Worm (Caenorhabditis elegans) whole organism, mixed stage, embryonic: ENCODE data around the gene F18E3.10.

ENCODE experiments used
- elt-1 ChIP-seq: sonication (generic microtip); optimal IDR thresholded peaks from 2 replicates; lab custom pipeline; 2017; ENCODE audit warnings: missing genetic modification characterization, mild to moderate bottlenecking, missing compliant biosample characterization, antibody characterized with exemption, moderate library complexity, borderline replicate concordance; ENCODE audit not compliant: insufficient read depth
- ham-2 ChIP-seq: fragments of 200-800 bp; sonication (Bioruptor generic); optimal IDR thresholded peaks from 2 replicates; lab custom pipeline; 2018; ENCODE audit warnings: mild to moderate bottlenecking, missing genetic modification characterization, missing compliant biosample characterization
- hlh-1 ChIP-seq: fragments of 150-350 bp; optimal IDR thresholded peaks from 2 replicates; lab custom pipeline; 2014; ENCODE audit warnings: missing biosample characterization, missing genetic modification reagents, missing genetic modification characterization
- lin-32 ChIP-seq: fragments of 200-800 bp; sonication (Bioruptor generic); optimal IDR thresholded peaks from 2 replicates; lab custom pipeline; 2018; ENCODE audit warnings: mild to moderate bottlenecking, missing genetic modification characterization, missing compliant biosample characterization
- mep-1 ChIP-seq: fragments of 150-350 bp; optimal IDR thresholded peaks from 2 replicates; lab custom pipeline; 2017; ENCODE audit warnings: missing biosample characterization, missing genetic modification reagents, missing genetic modification characterization, inconsistent platforms
- nhr-12 ChIP-seq: fragments of 150-350 bp; optimal IDR thresholded peaks from 2 replicates; lab custom pipeline; 2014; ENCODE audit warnings: missing biosample characterization, missing genetic modification characterization
- nhr-237 ChIP-seq: fragments of 150-350 bp; optimal IDR thresholded peaks from 2 replicates; lab custom pipeline; 2014; ENCODE audit warnings: missing biosample characterization, missing genetic modification characterization
- nhr-28 ChIP-seq: fragments of 150-350 bp; optimal IDR thresholded peaks from 2 replicates; lab custom pipeline; 2014; ENCODE audit warnings: missing biosample characterization, missing genetic modification characterization
- nhr-76 ChIP-seq: sonication (generic microtip); optimal IDR thresholded peaks from 2 replicates; lab custom pipeline; 2017; ENCODE audit warnings: missing biosample characterization, missing genetic modification characterization
- pha-4 ChIP-seq: fragments of 150-350 bp; optimal IDR thresholded peaks from 2 replicates; lab custom pipeline; 2018; ENCODE audit warnings: missing biosample characterization, missing genetic modification reagents, missing genetic modification characterization
- snpc-4 ChIP-seq: fragments of 150-350 bp; optimal IDR thresholded peaks from 2 replicates; lab custom pipeline; 2014; ENCODE audit warnings: missing biosample characterization, missing genetic modification characterization
- unc-39 ChIP-seq: fragments of 150-350 bp; optimal IDR thresholded peaks from 2 replicates; lab custom pipeline; 2014; ENCODE audit warnings: missing biosample characterization, missing genetic modification characterization
- unc-62 ChIP-seq: fragments of 150-350 bp; optimal IDR thresholded peaks from 2 replicates; lab custom pipeline; 2014; ENCODE audit warnings: missing biosample characterization, missing genetic modification reagents, missing genetic modification characterization
- ztf-11 ChIP-seq: fragments of 150-350 bp; optimal IDR thresholded peaks from 2 replicates; lab custom pipeline; 2014; ENCODE audit warnings: missing biosample characterization, missing genetic modification characterization

ce11 chrV:7454236-7454635, 30.0 kb upstream of the F18E3.10 start, which contains the start of gene try-8:
- no peak for TF ChIP-seq lin-32
- TF ChIP-seq ztf-11: no peak
- no peak for TF ChIP-seq pha-4 (tag; lab: Kevin White, UChicago)
- TF ChIP-seq snpc-4 (tag; lab: Kevin White, UChicago): no peak
- TF ChIP-seq unc-62 (GFP tag; lab: Kevin White, UChicago): no peak
- no peak for TF ChIP-seq nhr-237 (tag; lab: Kevin White, UChicago)
- TF ChIP-seq mep-1 (tag; lab: Kevin White, UChicago): no peak
- TF ChIP-seq nhr-12: no peak
- no peak for TF ChIP-seq hlh-1 (tag; lab: Kevin White, UChicago)
- no peak for TF ChIP-seq elt-1 (tag; lab: Kevin White, UChicago)
- no peak for TF ChIP-seq nhr-28 (tag; lab: Kevin White, UChicago)
- TF ChIP-seq nhr-76 (tag; lab: Kevin White, UChicago): no peak
- no peak for TF ChIP-seq ham-2 (GFP tag; lab: Kevin White, UChicago)
- no peak for TF ChIP-seq unc-39
